Worm (Caenorhabditis elegans) whole organism, midembryonic: ENCODE results near the gene nlp-53.

Experiments used
- T22C8.4 ChIP-seq: fragments of 200-800 bp; sonication (Bioruptor generic); IDR thresholded peaks from 2 replicates; pipeline ENCODE4 v1.3.6; 2022; ENCODE audit warnings: missing genetic modification characterization, missing compliant biosample characterization
- cog-1 ChIP-seq: sonication (generic microtip); optimal IDR thresholded peaks from 2 replicates; lab custom pipeline; 2016; ENCODE audit warnings: missing genetic modification characterization, missing compliant biosample characterization
- flt-1 ChIP-seq: fragments of 200-800 bp; sonication (Bioruptor generic); IDR thresholded peaks from 2 replicates; pipeline ENCODE4 v1.3.6; 2022; ENCODE audit warnings: missing genetic modification characterization, missing compliant biosample characterization
- klf-2 ChIP-seq: fragments of 200-800 bp; sonication (Bioruptor generic); conservative IDR thresholded peaks from 2 replicates; pipeline ENCODE4 v1.3.6; 2022; ENCODE audit warnings: missing genetic modification reagents, missing genetic modification characterization, missing compliant biosample characterization
- med-1 ChIP-seq: sonication (generic microtip); optimal IDR thresholded peaks from 2 replicates; lab custom pipeline; 2017; ENCODE audit warnings: missing genetic modification characterization, mild to moderate bottlenecking, missing compliant biosample characterization, antibody characterized with exemption, missing genetic modification reagents; ENCODE audit not compliant: insufficient read depth
- ref-1 ChIP-seq: fragments of 200-800 bp; sonication (Bioruptor generic); conservative IDR thresholded peaks from 2 replicates; pipeline ENCODE4 v1.3.6; 2022; ENCODE audit warnings: missing genetic modification reagents, missing genetic modification characterization, missing compliant biosample characterization
- tab-1 ChIP-seq: fragments of 200-800 bp; sonication (Bioruptor generic); IDR thresholded peaks from 2 replicates; pipeline ENCODE4 v1.3.6; 2022; ENCODE audit warnings: missing genetic modification characterization, missing compliant biosample characterization
- ztf-23 ChIP-seq: fragments of 200-800 bp; sonication (Bioruptor generic); IDR thresholded peaks from 2 replicates; pipeline ENCODE4 v1.3.6; 2022; ENCODE audit warnings: missing genetic modification reagents, missing genetic modification characterization, missing compliant biosample characterization
- ztf-29 ChIP-seq: fragments of 200-800 bp; sonication (Bioruptor generic); IDR thresholded peaks from 2 replicates; pipeline ENCODE4 v1.3.6; 2022; ENCODE audit warnings: missing genetic modification reagents, missing genetic modification characterization, missing compliant biosample characterization

Gene nlp-53

ce11 chrX:13618574-13618973 lies at the start of gene nlp-53:
TSS of gene nlp-53 (plus strand) at chrX:13618874.
- TF ChIP-seq med-1 (GFP tag; lab: Kevin White, UChicago) (no peak), ztf-23 (GFP tag; lab: Robert Waterston, UW) (no peak), tab-1 (GFP tag; lab: Robert Waterston, UW) (no peak), T22C8.4 (GFP tag; lab: Robert Waterston, UW) (no peak), cog-1 (tag; lab: Kevin White, UChicago) (no peak), ref-1 (GFP tag; lab: Robert Waterston, UW) (no peak), ztf-29 (no peak), flt-1 (no peak), klf-2 (GFP tag; lab: Robert Waterston, UW) (no peak)

- TF ChIP-seq ref-1 (GFP tag; lab: Robert Waterston, UW): no peak
- TF ChIP-seq ztf-29: no peak
Measured at ce11 chrX:13569854-13570253, 48.8 kb upstream of the nlp-53 start, which contains the start of gene R01E6.7. TSS of gene R01E6.7 (minus strand) at chrX:13569954.

- TF ChIP-seq ztf-23 (GFP tag; lab: Robert Waterston, UW) (no peak), med-1 (GFP tag; lab: Kevin White, UChicago) (no peak), ref-1 (GFP tag; lab: Robert Waterston, UW) (no peak), flt-1 (no peak), tab-1 (GFP tag; lab: Robert Waterston, UW) (no peak), ztf-29 (no peak), T22C8.4 (GFP tag; lab: Robert Waterston, UW) (no peak), cog-1 (tag; lab: Kevin White, UChicago) (no peak), klf-2 (GFP tag; lab: Robert Waterston, UW) (no peak)
Measured at ce11 chrX:13574029-13574428, 44.6 kb upstream of the nlp-53 start.

ce11 chrX:13578483-13578882 lies 40.2 kb upstream of the nlp-53 start, which contains the start of gene F54B11.11:
TSS of gene F54B11.11 (plus strand) at chrX:13578783.
- TF ChIP-seq klf-2 (GFP tag; lab: Robert Waterston, UW) (no peak), med-1 (GFP tag; lab: Kevin White, UChicago) (no peak), ref-1 (GFP tag; lab: Robert Waterston, UW) (no peak), tab-1 (GFP tag; lab: Robert Waterston, UW) (no peak), ztf-23 (GFP tag; lab: Robert Waterston, UW) (no peak), T22C8.4 (GFP tag; lab: Robert Waterston, UW) (no peak)

- TF ChIP-seq ztf-23 (GFP tag; lab: Robert Waterston, UW): no peak
- no peak for TF ChIP-seq cog-1 (tag; lab: Kevin White, UChicago)
- TF ChIP-seq klf-2 (GFP tag; lab: Robert Waterston, UW): no peak
- TF ChIP-seq ztf-29: no peak
- no peak for TF ChIP-seq tab-1 (GFP tag; lab: Robert Waterston, UW)
- no peak for TF ChIP-seq med-1 (GFP tag; lab: Kevin White, UChicago)
- no peak for TF ChIP-seq ref-1 (GFP tag; lab: Robert Waterston, UW)
Measured at ce11 chrX:13581820-13582219, 36.9 kb upstream of the nlp-53 start, which contains the start of gene F54B11.10. TSS of gene F54B11.10 (plus strand) at chrX:13582120.

- TF ChIP-seq tab-1 (GFP tag; lab: Robert Waterston, UW) (peak; percentile 75), ztf-23 (GFP tag; lab: Robert Waterston, UW) (no peak), klf-2 (GFP tag; lab: Robert Waterston, UW) (no peak), cog-1 (tag; lab: Kevin White, UChicago) (peak; percentile 75), flt-1 (peak; percentile 62; the same call in 1 of the 2 replicates), T22C8.4 (GFP tag; lab: Robert Waterston, UW) (peak; percentile 39; the same call in 1 of the 2 replicates), ref-1 (GFP tag; lab: Robert Waterston, UW) (no peak), ztf-29 (no peak), med-1 (GFP tag; lab: Kevin White, UChicago) (no peak)
Measured at ce11 chrX:13583895-13584344, 34.8 kb upstream of the nlp-53 start.

- TF ChIP-seq cog-1 (tag; lab: Kevin White, UChicago) (no peak), ref-1 (GFP tag; lab: Robert Waterston, UW) (no peak), ztf-23 (GFP tag; lab: Robert Waterston, UW) (no peak), T22C8.4 (GFP tag; lab: Robert Waterston, UW) (no peak), ztf-29 (no peak), med-1 (GFP tag; lab: Kevin White, UChicago) (no peak), klf-2 (GFP tag; lab: Robert Waterston, UW) (no peak), flt-1 (peak; percentile 42; the same call in 1 of the 2 replicates), tab-1 (GFP tag; lab: Robert Waterston, UW) (0 out of 2 replicates have a peak, but pooled peaks have one; percentile 39)
Measured at ce11 chrX:13584725-13585371, 33.8 kb upstream of the nlp-53 start, which contains the start of gene unc-84. TSS of gene unc-84 (plus strand) at chrX:13584775.

ce11 chrX:13589735-13590134 lies 28.9 kb upstream of the nlp-53 start, which contains the start of gene col-9:
TSS of gene col-9 (plus strand) at chrX:13590035.
- no peak for TF ChIP-seq klf-2 (GFP tag; lab: Robert Waterston, UW)
- TF ChIP-seq tab-1 (GFP tag; lab: Robert Waterston, UW): no peak
- TF ChIP-seq cog-1 (tag; lab: Kevin White, UChicago): no peak
- TF ChIP-seq flt-1: no peak
- TF ChIP-seq ztf-29: no peak
- no peak for TF ChIP-seq ztf-23 (GFP tag; lab: Robert Waterston, UW)
- TF ChIP-seq ref-1 (GFP tag; lab: Robert Waterston, UW): no peak
- TF ChIP-seq T22C8.4 (GFP tag; lab: Robert Waterston, UW): no peak
- no peak for TF ChIP-seq med-1 (GFP tag; lab: Kevin White, UChicago)

- no peak for TF ChIP-seq cog-1 (tag; lab: Kevin White, UChicago)
Measured at ce11 chrX:13590688-13591087, 28.0 kb upstream of the nlp-53 start.
